Worm (Caenorhabditis elegans): ENCODE measurements around the gene acds-10.

DNA sequence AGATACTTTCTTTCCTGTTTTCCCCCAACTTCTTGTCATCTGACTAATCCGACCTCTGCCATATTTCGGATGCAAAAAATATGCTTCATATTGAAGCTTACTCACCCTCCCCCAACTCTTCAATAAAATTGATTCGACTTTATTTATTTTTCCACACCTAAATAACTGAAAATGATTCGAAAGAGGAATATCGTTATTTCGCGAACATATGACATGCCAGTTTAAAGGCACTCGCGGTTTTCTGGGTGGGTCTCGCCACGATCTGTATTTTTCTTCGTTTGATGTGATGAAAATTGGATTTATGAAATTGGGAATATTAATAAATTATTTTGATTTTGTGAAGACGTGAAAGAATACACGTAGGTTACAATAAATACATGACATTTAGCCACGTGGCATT, 24.0 kb downstream of the acds-10 start, which contains the start of gene F44E7.3:
- TF ChIP-seq ama-1 (optimal IDR thresholded peaks at IDR 0.05) (no peak), ceh-36 (tag; optimal IDR thresholded peaks at IDR 0.05) (no peak)

All from whole organism, early embryonic.